Worm (Caenorhabditis elegans): ENCODE data around the gene rpn-12.

DNA sequence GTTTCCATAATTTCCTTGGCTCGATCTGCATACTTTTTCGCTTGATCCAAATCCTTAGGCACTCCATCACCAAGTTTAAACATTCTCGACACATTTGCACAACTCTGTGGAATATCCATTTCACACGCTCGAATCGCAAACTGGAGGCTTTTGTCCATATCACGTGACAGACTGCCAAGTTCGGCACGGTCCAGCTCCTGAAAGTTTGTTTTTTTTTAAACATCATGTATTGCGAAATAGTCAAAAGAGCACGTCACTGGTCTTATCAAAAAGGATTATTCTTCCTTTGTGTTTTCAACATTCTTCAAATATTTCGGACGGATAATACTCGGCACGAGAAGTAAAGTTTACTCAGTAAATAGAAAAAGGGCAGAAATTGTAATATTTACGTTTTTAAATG is 3.7 kb upstream of the rpn-12 start:
- no peak for TF ChIP-seq ama-1 (optimal IDR thresholded peaks at IDR 0.05)
- TF ChIP-seq nhr-237 (tag; optimal IDR thresholded peaks at IDR 0.05): no peak
- no peak for TF ChIP-seq fos-1 (tag; optimal IDR thresholded peaks at IDR 0.05)
- no peak for TF ChIP-seq mdl-1 (tag; optimal IDR thresholded peaks at IDR 0.05)
- no peak for TF ChIP-seq nhr-77 (tag; optimal IDR thresholded peaks at IDR 0.05)
